Fruit fly (Drosophila melanogaster) whole organism, embryonic: ENCODE data around the gene slmb.

Source experiments
- ATbp ChIP-seq: fragments of 200-800 bp; sonication (Bioruptor generic); optimal IDR thresholded peaks from 2 replicates; lab custom pipeline; 2017; ENCODE audit warnings: missing biosample characterization, mild to moderate bottlenecking, missing genetic modification characterization, missing genetic modification reagents
- Asciz ChIP-seq: fragments of 200-800 bp; sonication (Bioruptor generic); optimal IDR thresholded peaks from 2 replicates; lab custom pipeline; 2017; ENCODE audit warnings: missing biosample characterization, mild to moderate bottlenecking, missing genetic modification characterization, missing genetic modification reagents
- CG10654 ChIP-seq: fragments of 200-800 bp; sonication (Bioruptor generic); optimal IDR thresholded peaks from 2 replicates; lab custom pipeline; 2016; ENCODE audit warnings: missing biosample characterization, missing genetic modification characterization
- CG11398 ChIP-seq: fragments of 200-800 bp; sonication (Bioruptor generic); optimal IDR thresholded peaks from 2 replicates; lab custom pipeline; 2016; ENCODE audit warnings: missing biosample characterization, missing genetic modification characterization
- CG11696 ChIP-seq: fragments of 200-800 bp; sonication (Bioruptor generic); IDR thresholded peaks from 2 replicates; pipeline ENCODE4 v1.3.6; 2022; ENCODE audit warnings: missing biosample characterization, missing genetic modification characterization
- CG12071 ChIP-seq: fragments of 200-800 bp; sonication (Bioruptor generic); optimal IDR thresholded peaks from 3 replicates; lab custom pipeline; 2018; ENCODE audit warnings: missing biosample characterization, mild to moderate bottlenecking, missing genetic modification characterization
- CG12744 ChIP-seq: fragments of 200-800 bp; sonication (Bioruptor generic); optimal IDR thresholded peaks from 2 replicates; lab custom pipeline; 2016; ENCODE audit warnings: missing biosample characterization, missing genetic modification characterization
- CG12769 ChIP-seq: fragments of 200-800 bp; sonication (Bioruptor generic); optimal IDR thresholded peaks from 2 replicates; lab custom pipeline; 2019; ENCODE audit warnings: missing biosample characterization, mild to moderate bottlenecking, missing genetic modification characterization, moderate library complexity
- CG14860 ChIP-seq: fragments of 200-800 bp; sonication (Bioruptor generic); IDR thresholded peaks from 3 replicates; pipeline ENCODE4 v1.3.6; 2022; ENCODE audit warnings: missing biosample characterization, missing genetic modification characterization; ENCODE audit not compliant: partially characterized antibody
- CG15073 ChIP-seq: fragments of 200-800 bp; sonication (Bioruptor generic); optimal IDR thresholded peaks from 2 replicates; lab custom pipeline; 2016; ENCODE audit warnings: missing biosample characterization, missing genetic modification characterization
- CG15479 ChIP-seq: fragments of 200-800 bp; sonication (Bioruptor generic); optimal IDR thresholded peaks from 3 replicates; lab custom pipeline; 2019; ENCODE audit warnings: missing biosample characterization, mild to moderate bottlenecking, missing genetic modification characterization, moderate library complexity
- CG1647 ChIP-seq: fragments of 200-800 bp; sonication (Bioruptor generic); optimal IDR thresholded peaks from 3 replicates; lab custom pipeline; 2016; ENCODE audit warnings: missing biosample characterization, missing genetic modification characterization
- CG16863 ChIP-seq: fragments of 200-800 bp; sonication (Bioruptor generic); optimal IDR thresholded peaks from 3 replicates; lab custom pipeline; 2016; ENCODE audit warnings: missing biosample characterization, missing genetic modification characterization
- CG17568 ChIP-seq: fragments of 200-800 bp; sonication (Bioruptor generic); optimal IDR thresholded peaks from 2 replicates; lab custom pipeline; 2018; ENCODE audit warnings: missing biosample characterization, mild to moderate bottlenecking, missing genetic modification characterization, moderate library complexity
- CG1792 ChIP-seq: fragments of 200-800 bp; sonication (Bioruptor generic); optimal IDR thresholded peaks from 2 replicates; lab custom pipeline; 2016; ENCODE audit warnings: missing biosample characterization, missing genetic modification characterization
- CG18599 ChIP-seq: fragments of 200-800 bp; sonication (Bioruptor generic); optimal IDR thresholded peaks from 3 replicates; lab custom pipeline; 2017; ENCODE audit warnings: missing biosample characterization, missing genetic modification characterization, mild to moderate bottlenecking, moderate library complexity, missing genetic modification reagents
- CG2129 ChIP-seq: fragments of 200-800 bp; sonication (Bioruptor generic); IDR thresholded peaks from 2 replicates; pipeline ENCODE4 v1.3.6; 2022; ENCODE audit warnings: missing biosample characterization, missing genetic modification characterization; ENCODE audit not compliant: partially characterized antibody
- CG30403 ChIP-seq: fragments of 200-800 bp; sonication (Bioruptor generic); optimal IDR thresholded peaks from 3 replicates; lab custom pipeline; 2016; ENCODE audit warnings: missing biosample characterization, missing genetic modification characterization
- CG34376 ChIP-seq: fragments of 200-800 bp; sonication (Bioruptor generic); optimal IDR thresholded peaks from 2 replicates; lab custom pipeline; 2018; ENCODE audit warnings: missing biosample characterization, mild to moderate bottlenecking, missing genetic modification characterization
- CG5180 ChIP-seq: fragments of 200-800 bp; sonication (Bioruptor generic); optimal IDR thresholded peaks from 3 replicates; lab custom pipeline; 2017; ENCODE audit warnings: missing biosample characterization, missing genetic modification characterization, mild to moderate bottlenecking, moderate library complexity, missing genetic modification reagents
- CG6254 ChIP-seq: fragments of 200-800 bp; sonication (Bioruptor generic); optimal IDR thresholded peaks from 3 replicates; lab custom pipeline; 2017; ENCODE audit warnings: mild to moderate bottlenecking, missing biosample characterization, missing genetic modification reagents, missing genetic modification characterization
- CoRest ChIP-seq: fragments of 200-800 bp; sonication (Bioruptor generic); optimal IDR thresholded peaks from 3 replicates; lab custom pipeline; 2018; ENCODE audit warnings: missing biosample characterization, mild to moderate bottlenecking, missing genetic modification characterization, moderate library complexity
- Dref ChIP-seq: fragments of 200-800 bp; sonication (Bioruptor generic); IDR thresholded peaks from 2 replicates; pipeline ENCODE4 v1.3.6; 2022; ENCODE audit warnings: missing biosample characterization, missing genetic modification characterization
- E2f1 ChIP-seq: fragments of 200-800 bp; sonication (Bioruptor generic); IDR thresholded peaks from 2 replicates; pipeline ENCODE4 v1.3.6; 2022; ENCODE audit warnings: missing biosample characterization, missing genetic modification characterization
- Ets65A ChIP-seq: fragments of 200-800 bp; sonication (Bioruptor generic); peaks from one replicate; lab custom pipeline; 2016; ENCODE audit warnings: missing biosample characterization, missing genetic modification characterization
- Hey ChIP-seq: fragments of 200-800 bp; sonication (Bioruptor generic); optimal IDR thresholded peaks from 3 replicates; lab custom pipeline; 2018; ENCODE audit warnings: missing biosample characterization, mild to moderate bottlenecking, missing genetic modification characterization
- Med ChIP-seq: fragments of 200-800 bp; sonication (Bioruptor generic); peaks from one replicate; lab custom pipeline; 2016; ENCODE audit warnings: missing biosample characterization, missing genetic modification characterization, mild to moderate bottlenecking, inconsistent platforms, moderate library complexity
- Pdp1 ChIP-seq, 2 experiments: fragments of 200-800 bp; sonication (Bioruptor generic); optimal IDR thresholded peaks; 3 replicates each; lab custom pipeline; 2016; ENCODE audit warnings: missing biosample characterization in 2 of 2, missing genetic modification characterization in 2 of 2, mild to moderate bottlenecking in 1 of 2, moderate library complexity in 1 of 2
- crc ChIP-seq: fragments of 200-800 bp; sonication (Bioruptor generic); optimal IDR thresholded peaks from 2 replicates; lab custom pipeline; 2016; ENCODE audit warnings: missing biosample characterization, missing genetic modification characterization
- croc ChIP-seq: fragments of 200-800 bp; sonication (Bioruptor generic); conservative IDR thresholded peaks from 3 replicates; pipeline ENCODE4 v1.3.6; 2022; ENCODE audit warnings: missing biosample characterization, missing genetic modification characterization
- crol ChIP-seq: fragments of 200-800 bp; sonication (Bioruptor generic); IDR thresholded peaks from 2 replicates; pipeline ENCODE4 v1.3.6; 2022; ENCODE audit warnings: missing biosample characterization, missing genetic modification characterization
- exex ChIP-seq: fragments of 200-800 bp; sonication (Bioruptor generic); optimal IDR thresholded peaks from 4 replicates; lab custom pipeline; 2018; ENCODE audit warnings: missing biosample characterization, mild to moderate bottlenecking, missing genetic modification characterization, moderate library complexity
- grn ChIP-seq: fragments of 200-800 bp; sonication (Bioruptor generic); optimal IDR thresholded peaks from 3 replicates; lab custom pipeline; 2017; ENCODE audit warnings: missing biosample characterization, missing genetic modification characterization
- gro ChIP-seq: fragments of 200-800 bp; sonication (Bioruptor generic); optimal IDR thresholded peaks from 2 replicates; lab custom pipeline; 2016; ENCODE audit warnings: missing biosample characterization, missing genetic modification characterization
- lab ChIP-seq: fragments of 200-800 bp; sonication (Bioruptor generic); optimal IDR thresholded peaks from 3 replicates; lab custom pipeline; 2017; ENCODE audit warnings: missing biosample characterization, missing genetic modification characterization, mild to moderate bottlenecking, moderate library complexity, missing genetic modification reagents
- mirr ChIP-seq: fragments of 200-800 bp; sonication (Bioruptor generic); optimal IDR thresholded peaks from 3 replicates; lab custom pipeline; 2018; ENCODE audit warnings: missing biosample characterization, mild to moderate bottlenecking, missing genetic modification characterization
- nmo ChIP-seq: fragments of 200-800 bp; sonication (Bioruptor generic); optimal IDR thresholded peaks from 2 replicates; lab custom pipeline; 2018; ENCODE audit warnings: missing biosample characterization, mild to moderate bottlenecking, missing genetic modification characterization, moderate library complexity
- oc ChIP-seq: fragments of 200-800 bp; sonication (Bioruptor generic); optimal IDR thresholded peaks from 2 replicates; lab custom pipeline; 2018; ENCODE audit warnings: missing biosample characterization, mild to moderate bottlenecking, missing genetic modification characterization, moderate library complexity
- repo ChIP-seq: fragments of 200-800 bp; sonication (Bioruptor generic); optimal IDR thresholded peaks from 2 replicates; lab custom pipeline; 2016; ENCODE audit warnings: missing biosample characterization, missing genetic modification characterization
- row ChIP-seq: fragments of 200-800 bp; sonication (Bioruptor generic); IDR thresholded peaks from 3 replicates; pipeline ENCODE4 v1.3.6; 2022; ENCODE audit warnings: missing biosample characterization, missing genetic modification characterization
- run ChIP-seq: fragments of 200-800 bp; sonication (Bioruptor generic); optimal IDR thresholded peaks from 3 replicates; lab custom pipeline; 2018; ENCODE audit warnings: missing biosample characterization, mild to moderate bottlenecking, missing genetic modification characterization
- sd ChIP-seq: fragments of 200-800 bp; sonication (Bioruptor generic); optimal IDR thresholded peaks from 3 replicates; lab custom pipeline; 2018; ENCODE audit warnings: missing biosample characterization, mild to moderate bottlenecking, missing genetic modification characterization, moderate library complexity
- sens ChIP-seq: fragments of 200-800 bp; sonication (Bioruptor generic); peaks from one replicate; lab custom pipeline; 2016; ENCODE audit warnings: missing biosample characterization, missing genetic modification characterization
- sens-2 ChIP-seq: fragments of 200-800 bp; sonication (Bioruptor generic); IDR thresholded peaks from 2 replicates; pipeline ENCODE4 v1.3.6; 2022; ENCODE audit warnings: missing biosample characterization, missing genetic modification characterization
- sim ChIP-seq: fragments of 200-800 bp; sonication (Bioruptor generic); IDR thresholded peaks from 2 replicates; pipeline ENCODE4 v1.3.6; 2022; ENCODE audit warnings: missing biosample characterization, missing genetic modification characterization
- tup ChIP-seq: fragments of 200-800 bp; sonication (Bioruptor generic); optimal IDR thresholded peaks from 2 replicates; lab custom pipeline; 2016; ENCODE audit warnings: missing biosample characterization, mild to moderate bottlenecking, missing genetic modification characterization, moderate library complexity
- vfl ChIP-seq: fragments of 200-800 bp; sonication (Bioruptor generic); optimal IDR thresholded peaks from 2 replicates; lab custom pipeline; 2016; ENCODE audit warnings: missing biosample characterization, missing genetic modification characterization
- vnd ChIP-seq: fragments of 200-800 bp; sonication (Bioruptor generic); IDR thresholded peaks from 3 replicates; pipeline ENCODE4 v1.3.6; 2022; ENCODE audit warnings: missing biosample characterization, missing genetic modification characterization; ENCODE audit not compliant: partially characterized antibody
- zen2 ChIP-seq: fragments of 200-800 bp; sonication (Bioruptor generic); IDR thresholded peaks from 3 replicates; pipeline ENCODE4 v1.3.6; 2022; ENCODE audit warnings: missing biosample characterization, missing genetic modification characterization; ENCODE audit not compliant: partially characterized antibody

The slmb gene

dm6 chr3R:21078958-21079357 lies 48.3 kb downstream of the slmb start:
- peak; percentile 43 for TF ChIP-seq Med (GFP tag; lab: Kevin White, UChicago)
- no peak for TF ChIP-seq CoRest (tag; lab: Kevin White, UChicago)
- TF ChIP-seq repo: no peak
- peak; percentile 32 for TF ChIP-seq lab
- no peak for TF ChIP-seq CG1792 (GFP tag; lab: Kevin White, UChicago)
- 0 out of 2 replicates have a peak, but pooled peaks have one; percentile 21 for TF ChIP-seq crol (GFP tag; lab: Robert Waterston, UW)
- TF ChIP-seq CG11398 (GFP tag; lab: Kevin White, UChicago): no peak
- TF ChIP-seq CG15073 (GFP tag; lab: Kevin White, UChicago): no peak
- TF ChIP-seq CG1647 (GFP tag; lab: Kevin White, UChicago): no peak
- TF ChIP-seq gro (GFP tag; lab: Kevin White, UChicago): no peak
- TF ChIP-seq sens-2: peak; percentile 45; the same call in 1 of the 2 replicates
- no peak for TF ChIP-seq CG5180
- TF ChIP-seq tup: no peak
- peak; percentile 60 for TF ChIP-seq sd
- peak; percentile 56 for TF ChIP-seq vnd (GFP tag; lab: Robert Waterston, UW)
- no peak for TF ChIP-seq vfl (GFP tag; lab: Kevin White, UChicago)
- TF ChIP-seq CG2129 (GFP tag; lab: Robert Waterston, UW): no peak
- TF ChIP-seq sens: peak; percentile 40
- no peak for TF ChIP-seq CG10654
- TF ChIP-seq Ets65A (GFP tag; lab: Kevin White, UChicago): no peak
- TF ChIP-seq Pdp1 (GFP tag; optimal IDR thresholded peaks at IDR 0.05; lab: Kevin White, UChicago): peak in 1 of 2 experiments; percentile 47
- TF ChIP-seq zen2 (GFP tag; lab: Robert Waterston, UW): no peak
- no peak for TF ChIP-seq Asciz (GFP tag; lab: Kevin White, UChicago)

dm6 chr3R:21078211-21078610 lies 49.1 kb downstream of the slmb start:
- TF ChIP-seq CG12769 (tag; lab: Kevin White, UChicago) (peak; percentile 94), CG16863 (GFP tag; lab: Kevin White, UChicago) (no peak), Pdp1 (GFP tag; optimal IDR thresholded peaks at IDR 0.05; lab: Kevin White, UChicago) (no peak), lab (peak; percentile 11), CG12071 (no peak), croc (GFP tag; lab: Robert Waterston, UW) (no peak), Hey (tag; lab: Kevin White, UChicago) (peak; percentile 67), nmo (no peak), run (tag; lab: Kevin White, UChicago) (no peak), CG15479 (GFP tag; lab: Kevin White, UChicago) (no peak), sim (no peak), exex (peak; percentile 100), CG30403 (GFP tag; lab: Kevin White, UChicago) (no peak), CG12744 (GFP tag; lab: Kevin White, UChicago) (no peak), CG18599 (GFP tag; lab: Kevin White, UChicago) (peak; percentile 11), Dref (GFP tag; lab: Robert Waterston, UW) (no peak), crol (GFP tag; lab: Robert Waterston, UW) (peak; percentile 78; the same call in 1 of the 2 replicates), CG34376 (GFP tag; lab: Kevin White, UChicago) (peak; percentile 84), row (GFP tag; lab: Robert Waterston, UW) (no peak), crc (no peak), ATbp (GFP tag; lab: Kevin White, UChicago) (no peak), CG6254 (GFP tag; lab: Kevin White, UChicago) (no peak), grn (peak; percentile 99), CG11696 (GFP tag; lab: Robert Waterston, UW) (no peak), CG14860 (GFP tag; lab: Robert Waterston, UW) (no peak), CG17568 (no peak), oc (tag; lab: Kevin White, UChicago) (no peak), mirr (GFP tag; lab: Kevin White, UChicago) (peak; percentile 90), E2f1 (GFP tag; lab: Robert Waterston, UW) (no peak), vnd (GFP tag; lab: Robert Waterston, UW) (peak; percentile 55; the same call in 2 of the 3 replicates), sd (peak; percentile 92)
